Worm (Caenorhabditis elegans) whole organism, young adult: ENCODE measurements around the gene ceh-28.
"Not testable (repeated sequence)": the region's sequence is repeated elsewhere in the genome, so short reads cannot be mapped to it uniquely, and the experiment has no call there.

Experiments
- B0019.2 ChIP-seq: fragments of 200-800 bp; sonication (Bioruptor generic); conservative IDR thresholded peaks from 2 replicates; pipeline ENCODE4 v1.3.6; 2022; ENCODE audit warnings: missing genetic modification reagents, missing genetic modification characterization, missing compliant biosample characterization
- C06A6.2 ChIP-seq: fragments of 200-800 bp; sonication (Bioruptor generic); conservative IDR thresholded peaks from 2 replicates; pipeline ENCODE4 v1.3.6; 2022; ENCODE audit warnings: missing genetic modification characterization, missing compliant biosample characterization
- C17E4.6 ChIP-seq: fragments of 200-800 bp; sonication (Bioruptor generic); IDR thresholded peaks from 2 replicates; pipeline ENCODE4 v1.3.6; 2022; ENCODE audit warnings: missing genetic modification reagents, missing genetic modification characterization, missing compliant biosample characterization
- F22D6.2 ChIP-seq: sonication (generic microtip); optimal IDR thresholded peaks from 2 replicates; lab custom pipeline; 2016; ENCODE audit warnings: mild to moderate bottlenecking, missing genetic modification characterization, missing compliant biosample characterization
- F37B4.10 ChIP-seq: fragments of 200-800 bp; sonication (Bioruptor generic); IDR thresholded peaks from 2 replicates; pipeline ENCODE4 v1.3.6; 2022; ENCODE audit warnings: missing genetic modification characterization, missing compliant biosample characterization
- F49E8.2 ChIP-seq: sonication (generic microtip); optimal IDR thresholded peaks from 3 replicates; lab custom pipeline; 2017; ENCODE audit warnings: missing genetic modification characterization, mild to moderate bottlenecking, missing compliant biosample characterization, antibody characterized with exemption, moderate library complexity; ENCODE audit not compliant: insufficient read depth
- K11D2.4 ChIP-seq: fragments of 200-800 bp; sonication (Bioruptor generic); IDR thresholded peaks from 2 replicates; pipeline ENCODE4 v1.3.6; 2022; ENCODE audit warnings: missing genetic modification reagents, missing genetic modification characterization, missing compliant biosample characterization
- K12H6.12 ChIP-seq: fragments of 200-800 bp; sonication (Bioruptor generic); optimal IDR thresholded peaks from 2 replicates; lab custom pipeline; 2018; ENCODE audit warnings: mild to moderate bottlenecking, missing genetic modification characterization, missing compliant biosample characterization
- T07F8.4 ChIP-seq: sonication (generic microtip); optimal IDR thresholded peaks from 2 replicates; lab custom pipeline; 2016; ENCODE audit warnings: mild to moderate bottlenecking, missing genetic modification characterization, moderate library complexity, missing compliant biosample characterization
- Y56A3A.18 ChIP-seq: fragments of 200-800 bp; sonication (Bioruptor generic); IDR thresholded peaks from 2 replicates; pipeline ENCODE4 v1.3.6; 2022; ENCODE audit warnings: missing genetic modification reagents, missing genetic modification characterization, missing compliant biosample characterization
- ZK185.1 ChIP-seq: sonication (generic microtip); optimal IDR thresholded peaks from 2 replicates; lab custom pipeline; 2016; ENCODE audit warnings: mild to moderate bottlenecking, missing genetic modification characterization, missing compliant biosample characterization; ENCODE audit not compliant: poor library complexity, severe bottlenecking
- akir-1 ChIP-seq: fragments of 200-800 bp; sonication (Bioruptor generic); optimal IDR thresholded peaks from 2 replicates; lab custom pipeline; 2018; ENCODE audit warnings: mild to moderate bottlenecking, missing genetic modification characterization, moderate library complexity, missing compliant biosample characterization
- ama-1 ChIP-seq, 3 experiments: fragments of 150-350 bp in 1 of 3; sonication (generic microtip) in 2 of 3; optimal IDR thresholded peaks; 2 replicates each; lab custom pipeline; 2014 to 2018; ENCODE audit warnings: missing biosample characterization in 2 of 3, missing genetic modification characterization in 2 of 3, missing genetic modification reagents in 2 of 3
- attf-3 ChIP-seq: fragments of 200-800 bp; sonication (Bioruptor generic); conservative IDR thresholded peaks from 2 replicates; pipeline ENCODE4 v1.3.6; 2022; ENCODE audit warnings: missing genetic modification reagents, missing genetic modification characterization, missing compliant biosample characterization
- bed-1 ChIP-seq: fragments of 200-800 bp; sonication (Bioruptor generic); IDR thresholded peaks from 2 replicates; pipeline ENCODE4 v1.3.6; 2022; ENCODE audit warnings: missing genetic modification reagents, missing genetic modification characterization, missing compliant biosample characterization
- cebp-1 ChIP-seq, 2 experiments: fragments of 200-800 bp in 1 of 2; sonication (Bioruptor generic) in 1 of 2; sonication (generic microtip) in 1 of 2; IDR thresholded peaks in 1 of 2; optimal IDR thresholded peaks in 1 of 2; 2 replicates each; pipeline versions ENCODE4 v1.3.6 to Lab custom; 2017 to 2022; ENCODE audit warnings: missing compliant biosample characterization in 2 of 2, missing genetic modification characterization in 2 of 2, mild to moderate bottlenecking in 1 of 2, missing genetic modification reagents in 1 of 2, moderate library complexity in 1 of 2
- cebp-2 ChIP-seq: fragments of 200-800 bp; sonication (Bioruptor generic); IDR thresholded peaks from 2 replicates; pipeline ENCODE4 v1.3.6; 2022; ENCODE audit warnings: missing genetic modification characterization, missing compliant biosample characterization
- ceh-100 ChIP-seq: fragments of 200-800 bp; sonication (Bioruptor generic); IDR thresholded peaks from 2 replicates; pipeline ENCODE4 v1.3.6; 2022; ENCODE audit warnings: missing genetic modification reagents, missing genetic modification characterization, missing compliant biosample characterization
- ceh-40 ChIP-seq: fragments of 200-800 bp; sonication (Bioruptor generic); IDR thresholded peaks from 2 replicates; pipeline ENCODE4 v1.3.6; 2022; ENCODE audit warnings: missing genetic modification characterization, missing compliant biosample characterization
- ceh-91 ChIP-seq: fragments of 200-800 bp; sonication (Bioruptor generic); IDR thresholded peaks from 2 replicates; pipeline ENCODE4 v1.3.6; 2022; ENCODE audit warnings: missing genetic modification reagents, missing genetic modification characterization, missing compliant biosample characterization
- ets-4 ChIP-seq: fragments of 200-800 bp; sonication (Bioruptor generic); optimal IDR thresholded peaks from 2 replicates; lab custom pipeline; 2018; ENCODE audit warnings: mild to moderate bottlenecking, missing genetic modification characterization, missing compliant biosample characterization
- fkh-3 ChIP-seq: sonication (generic microtip); optimal IDR thresholded peaks from 2 replicates; lab custom pipeline; 2016; ENCODE audit warnings: mild to moderate bottlenecking, missing genetic modification characterization, missing compliant biosample characterization
- hlh-26 ChIP-seq: fragments of 200-800 bp; sonication (Bioruptor generic); conservative IDR thresholded peaks from 2 replicates; pipeline ENCODE4 v1.3.6; 2022; ENCODE audit warnings: missing genetic modification reagents, missing genetic modification characterization, missing compliant biosample characterization
- hrde-1 ChIP-seq: sonication (generic microtip); optimal IDR thresholded peaks from 2 replicates; lab custom pipeline; 2016; ENCODE audit warnings: missing genetic modification characterization, mild to moderate bottlenecking, missing compliant biosample characterization, moderate library complexity, missing genotype, missing genetic modification reagents, borderline replicate concordance
- lin-54 ChIP-seq: fragments of 200-800 bp; sonication (Bioruptor generic); optimal IDR thresholded peaks from 2 replicates; lab custom pipeline; 2018; ENCODE audit warnings: mild to moderate bottlenecking, missing genetic modification characterization, missing compliant biosample characterization
- lir-1 ChIP-seq: fragments of 200-800 bp; sonication (Bioruptor generic); conservative IDR thresholded peaks from 2 replicates; pipeline ENCODE4 v1.3.6; 2022; ENCODE audit warnings: missing genetic modification reagents, missing genetic modification characterization, missing compliant biosample characterization
- lsy-27 ChIP-seq: sonication (generic microtip); optimal IDR thresholded peaks from 2 replicates; lab custom pipeline; 2017; ENCODE audit warnings: missing genetic modification characterization, mild to moderate bottlenecking, missing compliant biosample characterization, antibody characterized with exemption, missing genotype, borderline replicate concordance; ENCODE audit not compliant: insufficient read depth
- nhr-120 ChIP-seq: fragments of 200-800 bp; sonication (Bioruptor generic); IDR thresholded peaks from 2 replicates; pipeline ENCODE4 v1.3.6; 2022; ENCODE audit warnings: missing genetic modification characterization, missing compliant biosample characterization
- nhr-179 ChIP-seq: sonication (generic microtip); optimal IDR thresholded peaks from 2 replicates; lab custom pipeline; 2016; ENCODE audit warnings: mild to moderate bottlenecking, missing genetic modification characterization, missing compliant biosample characterization
- nhr-80 ChIP-seq: sonication (generic microtip); optimal IDR thresholded peaks from 2 replicates; lab custom pipeline; 2016; ENCODE audit warnings: missing genetic modification characterization, missing compliant biosample characterization
- nhr-90 ChIP-seq: sonication (generic microtip); optimal IDR thresholded peaks from 2 replicates; lab custom pipeline; 2016; ENCODE audit warnings: missing genotype, mild to moderate bottlenecking, missing genetic modification characterization, missing compliant biosample characterization
- pbrm-1 ChIP-seq: fragments of 200-800 bp; sonication (Bioruptor generic); IDR thresholded peaks from 2 replicates; pipeline ENCODE4 v1.3.6; 2022; ENCODE audit warnings: missing genetic modification reagents, missing genetic modification characterization, missing compliant biosample characterization
- repo-1 ChIP-seq: sonication (generic microtip); optimal IDR thresholded peaks from 2 replicates; lab custom pipeline; 2017; ENCODE audit warnings: mild to moderate bottlenecking, missing genetic modification characterization, missing compliant biosample characterization
- rpc-1 ChIP-seq, 2 experiments: fragments of 150-350 bp in 1 of 2; sonication (generic microtip) in 1 of 2; optimal IDR thresholded peaks; 2 replicates each; lab custom pipeline; 2014 to 2018; ENCODE audit warnings: missing biosample characterization in 1 of 2, missing genetic modification characterization in 1 of 2, missing genetic modification reagents in 1 of 2, missing genotype in 1 of 2
- sea-2 ChIP-seq: fragments of 200-800 bp; sonication (Bioruptor generic); IDR thresholded peaks from 2 replicates; pipeline ENCODE4 v1.3.6; 2022; ENCODE audit warnings: missing genetic modification characterization, missing compliant biosample characterization
- snpc-3.4 ChIP-seq: sonication (generic microtip); optimal IDR thresholded peaks from 2 replicates; lab custom pipeline; 2017; ENCODE audit warnings: missing genetic modification characterization, mild to moderate bottlenecking, missing compliant biosample characterization, antibody characterized with exemption, moderate library complexity, missing genotype, missing genetic modification reagents
- sptf-2 ChIP-seq: fragments of 200-800 bp; sonication (Bioruptor generic); optimal IDR thresholded peaks from 2 replicates; lab custom pipeline; 2018; ENCODE audit warnings: mild to moderate bottlenecking, missing genetic modification characterization, missing compliant biosample characterization
- tbx-9 ChIP-seq: sonication (generic microtip); optimal IDR thresholded peaks from 2 replicates; lab custom pipeline; 2016; ENCODE audit warnings: borderline replicate concordance, missing genetic modification characterization, inconsistent platforms, missing compliant biosample characterization
- tlf-1 ChIP-seq: fragments of 200-800 bp; sonication (Bioruptor generic); optimal IDR thresholded peaks from 2 replicates; lab custom pipeline; 2018; ENCODE audit warnings: mild to moderate bottlenecking, missing genetic modification characterization, missing compliant biosample characterization
- ztf-18 ChIP-seq: sonication (generic microtip); optimal IDR thresholded peaks from 2 replicates; lab custom pipeline; 2016; ENCODE audit warnings: missing genotype, mild to moderate bottlenecking, missing genetic modification characterization, missing compliant biosample characterization
- ztf-22 ChIP-seq: fragments of 200-800 bp; sonication (Bioruptor generic); optimal IDR thresholded peaks from 2 replicates; lab custom pipeline; 2018; ENCODE audit warnings: mild to moderate bottlenecking, missing genetic modification characterization, moderate library complexity, missing compliant biosample characterization
- ztf-25 ChIP-seq: fragments of 200-800 bp; sonication (Bioruptor generic); IDR thresholded peaks from 2 replicates; pipeline ENCODE4 v1.3.6; 2022; ENCODE audit warnings: missing genetic modification reagents, missing genetic modification characterization, missing compliant biosample characterization
- ztf-26 ChIP-seq: sonication (generic microtip); optimal IDR thresholded peaks from 2 replicates; lab custom pipeline; 2017; ENCODE audit warnings: missing genetic modification characterization, missing compliant biosample characterization
- ztf-28 ChIP-seq: fragments of 200-800 bp; sonication (Bioruptor generic); IDR thresholded peaks from 2 replicates; pipeline ENCODE4 v1.3.6; 2022; ENCODE audit warnings: missing genetic modification reagents, missing genetic modification characterization, missing compliant biosample characterization
- ztf-3 ChIP-seq: fragments of 200-800 bp; sonication (Bioruptor generic); optimal IDR thresholded peaks from 2 replicates; lab custom pipeline; 2018; ENCODE audit warnings: mild to moderate bottlenecking, missing genetic modification characterization, missing compliant biosample characterization

The ceh-28 gene

DNA sequence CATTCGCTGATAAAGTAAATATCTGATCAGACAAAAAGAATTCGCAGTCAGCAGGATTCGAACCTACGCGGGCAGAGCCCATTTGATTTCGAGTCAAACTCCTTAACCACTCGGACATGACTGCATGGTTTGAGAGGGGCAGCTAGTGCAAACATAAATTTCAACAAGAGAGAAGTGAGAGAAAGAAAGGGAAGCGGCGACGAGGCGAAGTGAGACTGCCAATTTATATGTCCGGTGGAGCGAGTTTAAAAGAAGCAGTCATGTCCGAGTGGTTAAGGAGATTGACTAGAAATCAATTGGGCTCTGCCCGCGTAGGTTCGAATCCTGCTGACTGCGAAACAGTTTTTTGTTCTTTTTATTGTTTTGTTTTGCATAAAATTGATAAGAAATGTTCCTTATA lies 28.1 kb upstream of the ceh-28 start (continued):
- peak; percentile 86 for TF ChIP-seq lsy-27 (tag; lab: Kevin White, UChicago)
- peak; percentile 88 for TF ChIP-seq ztf-26 (tag; lab: Kevin White, UChicago)
- peak; percentile 93 for TF ChIP-seq repo-1 (tag; lab: Kevin White, UChicago)
- peak; percentile 76 for TF ChIP-seq K12H6.12 (tag; lab: Kevin White, UChicago)
- TF ChIP-seq fkh-3 (tag; lab: Kevin White, UChicago): peak; percentile 84
- TF ChIP-seq T07F8.4 (tag; lab: Kevin White, UChicago): peak; percentile 79
- peak; percentile 68 for TF ChIP-seq F22D6.2 (tag; lab: Kevin White, UChicago)
- peak; percentile 89 for TF ChIP-seq ceh-40 (GFP tag; lab: Robert Waterston, UW)
- TF ChIP-seq rpc-1 (optimal IDR thresholded peaks at IDR 0.05; lab: Kevin White, UChicago): peak; percentile 99
- peak; percentile 95 for TF ChIP-seq rpc-1 (tag; optimal IDR thresholded peaks at IDR 0.05; lab: Kevin White, UChicago)
- peak; percentile 51 for TF ChIP-seq lir-1 (GFP tag; lab: Robert Waterston, UW)
- TF ChIP-seq cebp-2 (GFP tag; lab: Robert Waterston, UW): peak; percentile 92; the same call in 1 of the 2 replicates
- TF ChIP-seq cebp-1 (GFP tag; IDR thresholded peaks at IDR 0.05; lab: Robert Waterston, UW): peak; percentile 76
- not testable (repeated sequence) for TF ChIP-seq cebp-1 (tag; optimal IDR thresholded peaks at IDR 0.05; lab: Kevin White, UChicago); ama-1 (optimal IDR thresholded peaks at IDR 0.05; lab: Kevin White, UChicago)
- TF ChIP-seq hrde-1 (tag; lab: Kevin White, UChicago): peak; percentile 82
- TF ChIP-seq bed-1: peak; percentile 82; the same call in 1 of the 2 replicates
- TF ChIP-seq akir-1 (GFP tag; lab: Kevin White, UChicago): peak; percentile 82
- TF ChIP-seq nhr-80 (tag; lab: Kevin White, UChicago): peak; percentile 37
- peak; percentile 66 for TF ChIP-seq F49E8.2 (tag; lab: Kevin White, UChicago)
- TF ChIP-seq sea-2 (GFP tag; lab: Robert Waterston, UW): peak; percentile 80; the same call in 1 of the 2 replicates
- TF ChIP-seq B0019.2: peak; percentile 51; the same call in 1 of the 2 replicates
- peak; percentile 68 for TF ChIP-seq ets-4 (GFP tag; lab: Kevin White, UChicago)
- peak; percentile 93 for TF ChIP-seq ztf-25 (GFP tag; lab: Robert Waterston, UW)
- TF ChIP-seq sptf-2 (GFP tag; lab: Kevin White, UChicago): peak; percentile 50
- peak; percentile 55; the same call in 1 of the 2 replicates for TF ChIP-seq C17E4.6 (GFP tag; lab: Robert Waterston, UW)
- peak; percentile 86 for TF ChIP-seq ztf-28 (GFP tag; lab: Robert Waterston, UW)
- TF ChIP-seq F37B4.10 (GFP tag; lab: Robert Waterston, UW): 0 out of 2 replicates have a peak, but pooled peaks have one; percentile 73
- TF ChIP-seq ztf-3: peak; percentile 9
- peak; percentile 66 for TF ChIP-seq tlf-1
- peak; percentile 69 for TF ChIP-seq ceh-100 (GFP tag; lab: Robert Waterston, UW)
- TF ChIP-seq ama-1 (GFP tag; optimal IDR thresholded peaks at IDR 0.05; lab: Kevin White, UChicago): peak; percentile 78 to 89
- TF ChIP-seq K11D2.4 (GFP tag; lab: Robert Waterston, UW): peak; percentile 88
- TF ChIP-seq nhr-90 (tag; lab: Kevin White, UChicago): peak; percentile 91
- peak; percentile 90 for TF ChIP-seq snpc-3.4 (tag; lab: Kevin White, UChicago)
- peak; percentile 60 for TF ChIP-seq tbx-9 (tag; lab: Kevin White, UChicago)
- TF ChIP-seq nhr-120 (GFP tag; lab: Robert Waterston, UW): 0 out of 2 replicates have a peak, but pooled peaks have one; percentile 74
- TF ChIP-seq Y56A3A.18: peak; percentile 94
- peak; percentile 94 for TF ChIP-seq pbrm-1
- peak; percentile 46 for TF ChIP-seq ztf-22 (GFP tag; lab: Kevin White, UChicago)
- peak; percentile 71 for TF ChIP-seq lin-54 (GFP tag; lab: Kevin White, UChicago)
- TF ChIP-seq ceh-91 (GFP tag; lab: Robert Waterston, UW): 0 out of 2 replicates have a peak, but pooled peaks have one; percentile 24
- peak; percentile 74 for TF ChIP-seq C06A6.2
- TF ChIP-seq nhr-179: peak; percentile 36
- 0 out of 2 replicates have a peak, but pooled peaks have one; percentile 51 for TF ChIP-seq hlh-26 (GFP tag; lab: Robert Waterston, UW)
- TF ChIP-seq attf-3 (GFP tag; lab: Robert Waterston, UW): peak; percentile 53; the same call in 1 of the 2 replicates
- peak; percentile 80 for TF ChIP-seq ztf-18 (tag; lab: Kevin White, UChicago)
- TF ChIP-seq ZK185.1: peak; percentile 94
